Worm (Caenorhabditis elegans) whole organism, early embryonic: ENCODE measurements around the gene sre-3.

Source experiments
- F13C5.2 ChIP-seq: sonication (generic microtip); optimal IDR thresholded peaks from 2 replicates; lab custom pipeline; 2017; ENCODE audit warnings: mild to moderate bottlenecking, missing genetic modification characterization, inconsistent platforms, missing compliant biosample characterization
- ama-1 ChIP-seq: fragments of 150-350 bp; optimal IDR thresholded peaks from 2 replicates; lab custom pipeline; 2014
- ceh-13 ChIP-seq: fragments of 200-800 bp; sonication (Bioruptor generic); optimal IDR thresholded peaks from 2 replicates; lab custom pipeline; 2018; ENCODE audit warnings: mild to moderate bottlenecking, missing genetic modification characterization, missing compliant biosample characterization
- ets-7 ChIP-seq: sonication (generic microtip); optimal IDR thresholded peaks from 2 replicates; lab custom pipeline; 2016; ENCODE audit warnings: missing genotype, missing genetic modification characterization, missing compliant biosample characterization
- flt-1 ChIP-seq: fragments of 200-800 bp; sonication (Bioruptor generic); IDR thresholded peaks from 2 replicates; pipeline ENCODE4 v1.3.6; 2022; ENCODE audit warnings: missing genetic modification characterization, missing compliant biosample characterization
- hmg-4 ChIP-seq: fragments of 200-800 bp; sonication (Bioruptor generic); optimal IDR thresholded peaks from 2 replicates; lab custom pipeline; 2018; ENCODE audit warnings: mild to moderate bottlenecking, missing genetic modification characterization, missing compliant biosample characterization
- hnd-1 ChIP-seq: sonication (generic microtip); optimal IDR thresholded peaks from 2 replicates; lab custom pipeline; 2016; ENCODE audit warnings: missing genetic modification characterization, missing compliant biosample characterization
- tra-4 ChIP-seq: sonication (generic microtip); optimal IDR thresholded peaks from 2 replicates; lab custom pipeline; 2017; ENCODE audit warnings: missing genetic modification characterization, missing compliant biosample characterization

DNA sequence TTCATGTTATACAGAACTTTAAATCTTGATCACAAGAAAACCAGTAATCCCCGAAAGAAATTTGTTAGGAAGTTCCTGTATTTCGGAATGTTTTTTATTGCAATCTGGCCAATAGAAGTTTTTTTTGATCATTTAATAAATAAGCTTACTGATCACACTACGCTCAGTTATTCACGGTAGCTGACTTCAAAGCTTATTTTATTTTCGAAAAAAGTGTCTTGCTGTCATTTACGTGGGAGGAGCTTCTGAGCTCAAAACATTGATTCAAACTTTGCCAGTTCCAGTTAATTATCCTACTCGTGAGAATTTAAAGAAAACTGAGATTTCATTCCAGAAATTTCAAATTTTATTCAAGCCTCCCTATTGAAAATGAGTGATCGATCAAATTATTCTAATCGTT, 46.8 kb downstream of the sre-3 start, which contains the start of gene srd-54:
- no peak for TF ChIP-seq ceh-13
- TF ChIP-seq F13C5.2: no peak
- TF ChIP-seq hmg-4 (GFP tag; lab: Kevin White, UChicago): no peak
- TF ChIP-seq flt-1: no peak
- TF ChIP-seq tra-4 (tag; lab: Kevin White, UChicago): no peak
- TF ChIP-seq ets-7 (tag; lab: Kevin White, UChicago): no peak
- no peak for TF ChIP-seq hnd-1 (tag; lab: Kevin White, UChicago)
- no peak for TF ChIP-seq ama-1
